Worm (Caenorhabditis elegans): ENCODE data around the gene srh-241.

DNA sequence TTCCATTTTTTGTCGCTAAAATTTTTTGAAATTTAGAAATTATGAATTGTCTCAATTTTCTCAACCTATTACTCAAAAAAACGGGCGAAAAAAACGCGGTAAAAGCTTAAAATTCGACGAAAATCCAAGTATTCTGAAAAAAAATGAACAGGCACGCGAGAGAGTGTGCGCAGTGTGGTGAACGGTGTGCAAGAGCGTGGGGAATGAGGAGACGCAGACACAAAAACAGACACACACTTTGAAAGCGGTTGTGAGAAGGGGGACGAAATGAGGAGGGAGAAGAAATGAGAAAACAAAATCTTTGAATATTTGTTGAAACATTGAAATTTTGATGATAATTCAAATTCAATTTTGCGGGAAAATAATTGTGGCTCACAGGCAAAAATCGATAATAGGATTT is 42.6 kb downstream of the srh-241 start, which contains the start of gene T03D3.5:
- TF ChIP-seq flt-1 (GFP tag; IDR thresholded peaks at IDR 0.05) (no peak), sea-1 (GFP tag; conservative IDR thresholded peaks at IDR 0.05) (no peak), ets-7 (tag; optimal IDR thresholded peaks at IDR 0.05) (no peak)

All from whole organism, early embryonic.